Fruit fly (Drosophila melanogaster): ENCODE data around the gene ATPsynG.

Gene ATPsynG

DNA sequence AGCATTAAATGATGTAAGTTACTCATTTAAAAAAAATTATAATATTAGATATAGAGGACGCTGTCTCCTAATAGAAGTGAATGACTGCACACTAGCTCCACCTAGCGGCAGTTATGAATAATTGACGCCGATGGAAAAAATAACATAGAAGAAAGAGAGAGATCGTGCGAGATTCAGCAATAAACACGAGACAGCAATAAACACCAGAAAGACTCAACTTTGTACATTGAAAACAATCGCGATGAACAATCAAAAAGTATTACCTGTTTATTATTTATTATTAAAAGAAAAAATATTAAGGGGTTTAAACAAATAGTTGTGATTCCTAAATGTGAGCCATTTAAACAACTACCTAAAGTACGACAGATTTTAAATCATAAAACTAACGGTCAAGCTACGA, 9.9 kb upstream of the ATPsynG start:
- no peak for TF ChIP-seq noc (tag; optimal IDR thresholded peaks at IDR 0.05)

DNA sequence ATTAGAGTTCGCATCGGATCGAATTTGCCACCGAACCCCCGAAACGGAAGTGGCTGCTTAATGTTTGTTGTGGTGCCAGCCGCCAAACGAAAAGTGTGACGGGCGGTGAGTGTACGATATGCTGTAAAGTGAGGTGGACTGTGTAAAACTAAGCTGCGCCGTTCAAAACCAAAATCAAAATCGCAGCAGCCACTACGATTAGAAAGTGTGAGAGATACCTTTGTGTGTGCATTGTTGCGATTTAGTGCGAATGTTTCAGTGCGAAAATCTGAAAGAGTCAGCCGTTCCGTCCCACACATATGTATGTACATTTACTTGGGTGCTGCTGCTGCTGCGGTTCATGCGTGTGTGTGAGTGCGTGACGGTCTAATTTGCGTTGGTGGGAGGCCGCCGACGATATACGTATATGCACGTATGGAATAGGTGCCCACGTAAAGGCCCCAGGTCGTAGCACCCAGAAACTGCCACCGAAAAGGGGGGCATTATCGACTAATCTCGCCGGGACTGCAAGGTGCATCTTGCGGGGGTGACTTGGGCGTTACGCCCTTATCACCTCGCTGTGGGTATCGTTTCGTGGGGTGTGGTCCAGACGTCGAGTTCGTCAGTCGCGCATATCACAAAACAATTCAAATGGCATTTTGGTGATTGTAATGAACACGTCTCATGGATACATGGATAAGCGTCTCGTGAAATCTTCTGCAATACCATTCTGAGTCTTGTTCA, 826 bp upstream of the ATPsynG start:
- TF ChIP-seq noc (tag; optimal IDR thresholded peaks at IDR 0.05): no peak

DNA sequence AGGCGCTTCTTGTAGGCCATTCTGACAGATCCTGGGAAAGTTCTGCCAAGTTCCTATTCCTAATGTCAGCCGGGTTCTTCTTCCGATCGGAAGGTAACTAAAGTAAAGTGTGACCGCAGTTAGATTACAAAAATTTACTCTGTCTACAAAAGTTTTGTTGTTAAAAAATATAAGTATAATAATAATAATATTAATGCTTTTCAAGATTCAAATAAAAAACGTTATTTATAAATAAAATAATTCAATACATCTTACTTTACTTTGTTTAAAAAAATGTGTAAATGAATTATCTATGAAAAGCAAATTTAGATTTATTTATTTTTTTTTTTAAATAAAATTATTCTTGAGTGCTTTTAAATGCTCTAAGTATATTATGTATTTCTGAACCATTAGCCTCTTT, 1.0 kb downstream of the ATPsynG start, which contains the start of gene abo:
Gene abo (minus strand): TSS at position 101 of the 400 bp plus-strand sequence.
- no peak for TF ChIP-seq noc (tag; optimal IDR thresholded peaks at IDR 0.05)

DNA sequence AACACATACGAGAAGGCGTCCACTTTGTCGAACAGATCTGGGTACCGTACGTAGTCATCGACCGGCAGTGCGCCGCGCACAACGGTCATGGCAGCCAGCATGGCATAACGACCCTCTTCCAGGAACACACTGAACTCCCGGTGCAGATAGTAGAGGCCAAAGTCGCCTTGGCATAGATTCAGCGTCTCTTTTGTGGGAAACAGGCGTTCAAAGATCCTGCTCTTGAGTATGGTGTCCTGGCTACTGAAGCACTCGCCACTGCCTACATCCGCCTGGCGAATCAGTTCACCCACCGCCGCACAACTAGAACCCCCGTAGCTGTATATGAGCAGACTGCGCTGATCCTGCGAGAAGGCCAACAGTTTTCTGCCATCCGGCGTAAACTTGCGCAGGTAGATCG, 1.6 kb downstream of the ATPsynG start:
- TF ChIP-seq noc (tag; optimal IDR thresholded peaks at IDR 0.05): no peak

DNA sequence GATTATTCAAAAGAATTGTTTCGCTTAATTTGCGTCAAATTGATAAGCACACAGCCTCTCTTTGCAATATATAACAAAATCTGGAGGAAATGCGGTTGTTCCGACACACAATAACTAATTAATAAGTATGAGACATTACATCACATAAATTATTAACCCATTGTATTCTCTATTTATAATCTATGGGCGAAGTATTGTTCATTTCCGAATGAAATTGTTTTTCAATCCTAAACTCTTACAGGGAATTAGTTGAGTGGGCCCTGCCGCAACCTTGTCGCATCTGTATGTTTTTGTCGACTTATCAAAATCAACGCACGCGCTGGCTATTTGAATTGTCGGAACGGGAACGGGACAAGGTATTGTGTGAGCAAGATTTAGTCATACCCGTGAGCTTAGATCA, 4.0 kb downstream of the ATPsynG start, which contains the start of gene CG16743:
Gene CG16743 (plus strand): TSS at position 57 of the 400 bp plus-strand sequence.
- peak; percentile 79 for TF ChIP-seq noc (tag; optimal IDR thresholded peaks at IDR 0.05)

DNA sequence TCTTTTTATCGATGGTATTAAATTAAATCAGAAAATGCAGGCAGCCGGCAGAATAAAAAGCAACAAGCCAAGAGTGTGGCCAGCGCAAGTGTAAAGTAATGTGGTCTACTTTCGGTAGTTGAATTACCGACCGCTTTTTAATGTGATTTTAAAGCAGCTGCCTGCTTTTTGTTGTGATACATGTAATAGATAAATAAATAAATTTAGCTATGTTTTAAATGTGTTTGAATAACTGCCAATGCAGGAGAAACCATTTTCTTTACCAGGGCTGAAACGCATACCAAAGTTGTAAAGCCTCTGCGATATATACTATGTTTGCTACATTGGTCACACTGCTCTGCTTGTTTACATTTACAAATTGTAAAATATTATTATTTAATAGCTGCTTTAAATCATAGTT, 6.1 kb downstream of the ATPsynG start, which contains the start of the genes Tmem214 and YL-1:
Gene Tmem214 (minus strand): TSS at position 142 of the 400 bp plus-strand sequence.
Gene YL-1 (plus strand): TSS at position 310 of the 400 bp plus-strand sequence.
- peak; percentile 72 for TF ChIP-seq noc (tag; optimal IDR thresholded peaks at IDR 0.05)

DNA sequence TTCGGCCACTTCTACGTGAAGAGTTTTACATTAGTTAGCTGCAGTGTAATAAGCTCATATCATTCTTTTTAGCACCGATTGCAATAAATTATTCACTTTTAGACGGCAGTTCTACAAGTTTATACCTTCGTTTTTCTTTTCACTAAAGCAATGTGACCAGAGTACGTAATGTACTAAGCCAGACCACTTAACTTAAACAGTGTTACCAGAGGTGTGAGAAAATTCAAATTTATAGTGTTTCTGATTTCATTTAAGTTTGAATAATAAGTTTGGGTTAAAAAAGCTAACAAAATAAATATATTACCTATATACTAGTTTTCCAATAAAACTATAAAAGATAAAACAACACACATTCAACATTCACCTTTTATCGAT, 8.2 kb downstream of the ATPsynG start:
- no peak for TF ChIP-seq noc (tag; optimal IDR thresholded peaks at IDR 0.05)

DNA sequence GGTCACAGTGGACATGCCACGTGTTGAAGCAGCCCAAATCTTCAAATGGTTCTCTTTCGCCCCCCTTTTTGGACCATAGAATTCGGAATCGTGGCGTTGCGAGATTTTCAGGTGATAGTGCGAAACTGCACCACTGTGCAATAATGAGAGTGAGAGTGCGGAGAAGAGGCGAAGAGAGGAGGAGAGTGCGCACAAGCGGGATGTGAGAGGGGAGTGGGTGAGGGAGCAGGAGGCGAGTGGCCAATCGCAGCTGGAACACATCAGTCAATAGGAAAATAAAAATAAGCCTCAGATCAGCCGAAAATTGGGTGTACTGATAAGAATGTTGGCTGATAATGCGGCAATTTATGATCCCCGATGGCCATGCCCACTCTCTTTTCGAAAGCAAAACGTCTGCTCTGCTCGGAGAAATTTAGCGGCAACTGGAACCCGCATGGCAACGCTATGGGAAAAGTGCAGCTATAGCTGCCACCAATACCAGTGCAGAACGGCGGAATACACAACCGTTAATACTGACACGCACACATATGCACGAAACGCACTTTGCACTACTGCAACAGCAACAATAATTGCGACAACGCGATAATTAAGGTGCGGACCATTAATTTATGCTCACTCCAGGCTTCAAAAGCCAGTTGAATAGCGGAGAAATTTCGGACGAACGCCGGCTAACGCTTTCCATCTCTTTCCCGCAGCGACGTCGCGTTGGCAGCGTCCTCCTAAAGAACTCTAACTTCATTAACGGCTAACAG, 8.8 kb downstream of the ATPsynG start:
- peak; percentile 74 for TF ChIP-seq noc (tag; optimal IDR thresholded peaks at IDR 0.05)

DNA sequence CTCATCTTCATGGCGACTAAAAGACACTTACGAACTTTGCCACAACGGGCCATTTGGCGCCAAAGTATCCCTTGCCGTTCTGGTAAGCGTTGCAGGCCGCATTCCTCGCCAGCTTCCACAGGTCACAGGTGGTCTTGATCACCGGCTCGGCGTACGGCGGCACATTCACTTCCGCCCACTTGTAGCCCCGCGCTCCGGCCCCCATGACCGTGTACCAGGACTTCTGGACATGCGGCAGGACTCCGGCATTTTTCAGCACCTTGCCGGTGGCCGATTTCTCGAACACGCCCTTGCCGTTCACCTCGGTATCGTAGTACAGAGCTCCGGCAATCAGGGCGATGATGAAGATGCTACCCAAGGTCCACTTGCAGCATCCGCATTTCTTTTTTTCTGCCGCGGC, 10.2 kb downstream of the ATPsynG start:
- no peak for TF ChIP-seq noc (tag; optimal IDR thresholded peaks at IDR 0.05)

DNA sequence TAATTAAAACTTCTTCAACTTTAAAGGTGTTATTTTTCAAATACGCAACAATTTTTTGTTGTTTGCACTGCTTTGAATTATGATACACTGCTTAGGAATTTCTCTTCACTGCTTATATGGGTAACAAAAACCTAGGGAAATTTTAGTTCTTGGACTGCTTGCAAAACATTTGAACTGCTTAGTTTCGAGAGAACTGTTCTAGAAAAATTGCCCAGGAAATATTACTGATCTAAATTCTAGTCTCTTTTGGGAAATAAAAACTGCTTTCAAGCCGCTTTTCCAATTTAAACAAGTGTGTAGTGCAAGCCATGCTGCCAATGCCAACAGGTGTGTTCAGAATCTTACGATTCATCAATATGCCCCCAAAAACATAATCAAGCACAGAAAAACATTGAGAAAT, 11.7 kb downstream of the ATPsynG start:
- no peak for TF ChIP-seq noc (tag; optimal IDR thresholded peaks at IDR 0.05)

DNA sequence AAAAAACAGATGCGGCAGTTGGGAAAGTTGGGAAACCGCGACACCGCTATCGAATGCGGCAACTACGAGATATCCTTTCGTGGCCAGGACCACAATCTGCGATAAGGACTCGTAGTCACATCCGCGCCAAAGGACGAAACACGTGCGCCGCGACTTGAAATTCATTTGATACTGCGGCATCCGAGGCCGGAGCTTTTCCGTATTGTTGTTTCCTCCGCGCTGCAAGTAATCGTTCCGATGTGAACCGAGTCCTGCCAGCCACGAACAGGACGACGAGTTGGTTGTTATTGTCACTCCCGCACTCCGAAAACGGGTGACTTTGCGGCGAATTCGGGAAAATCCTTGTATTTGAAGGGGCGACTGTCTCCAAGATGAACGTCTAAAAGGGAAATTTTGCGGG, 12.2 kb downstream of the ATPsynG start, which contains the start of gene dpr2:
Gene dpr2 (minus strand): TSS at position 175 of the 400 bp plus-strand sequence.
- TF ChIP-seq noc (tag; optimal IDR thresholded peaks at IDR 0.05): no peak

DNA sequence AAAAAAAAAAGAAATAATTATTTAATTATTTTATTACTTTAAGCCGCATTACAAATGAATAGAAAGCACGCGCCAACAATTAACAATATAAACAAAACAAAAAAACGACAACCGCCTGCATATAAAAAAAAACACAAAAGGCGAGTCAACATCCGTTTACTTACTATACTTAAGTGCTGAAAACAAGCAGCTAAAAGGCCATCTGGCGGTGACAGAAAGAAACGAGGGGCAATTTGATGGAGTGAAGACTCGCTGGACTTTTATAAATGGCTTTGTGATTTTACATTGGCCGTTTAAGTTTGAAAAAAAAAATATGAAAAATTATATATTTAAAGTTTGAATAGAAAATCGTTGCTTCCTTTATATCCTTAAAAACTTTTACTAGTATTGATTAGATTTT, 36.0 kb downstream of the ATPsynG start:
- TF ChIP-seq noc (tag; optimal IDR thresholded peaks at IDR 0.05): no peak

DNA sequence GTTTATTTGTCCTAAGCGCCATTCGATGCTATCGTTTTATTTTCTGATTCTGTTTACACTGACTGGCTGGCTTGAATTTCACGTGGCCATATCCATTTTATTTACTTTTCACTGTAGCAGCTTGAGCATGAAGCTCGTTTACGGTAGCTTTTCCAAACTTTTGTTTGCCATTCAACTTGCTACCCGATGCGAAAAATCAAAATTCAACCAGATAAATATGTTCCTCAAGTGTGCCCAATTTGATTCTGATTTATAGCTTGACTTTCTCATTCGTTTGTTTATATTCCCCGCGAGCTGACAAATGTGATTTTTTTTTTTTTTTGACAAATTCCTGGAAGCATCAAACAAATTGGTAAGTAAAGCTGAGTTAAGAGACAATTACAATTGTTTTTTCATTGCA, 39.8 kb downstream of the ATPsynG start, which contains the start of gene CG14072:
Gene CG14072 (plus strand): TSS at position 301 of the 400 bp plus-strand sequence.
- TF ChIP-seq noc (tag; optimal IDR thresholded peaks at IDR 0.05): no peak
